Worm (Caenorhabditis elegans) whole organism, L4/young adult: ENCODE measurements around the gene C15H9.11.

Source experiments
- W03F9.2 ChIP-seq: fragments of 150-350 bp; optimal IDR thresholded peaks from 2 replicates; lab custom pipeline; 2014; ENCODE audit warnings: missing biosample characterization, missing genetic modification characterization
- him-1 ChIP-seq: sonication (generic microtip); optimal IDR thresholded peaks from 2 replicates; lab custom pipeline; 2016; ENCODE audit warnings: missing genotype, missing genetic modification reagents, missing genetic modification characterization, missing compliant biosample characterization

DNA sequence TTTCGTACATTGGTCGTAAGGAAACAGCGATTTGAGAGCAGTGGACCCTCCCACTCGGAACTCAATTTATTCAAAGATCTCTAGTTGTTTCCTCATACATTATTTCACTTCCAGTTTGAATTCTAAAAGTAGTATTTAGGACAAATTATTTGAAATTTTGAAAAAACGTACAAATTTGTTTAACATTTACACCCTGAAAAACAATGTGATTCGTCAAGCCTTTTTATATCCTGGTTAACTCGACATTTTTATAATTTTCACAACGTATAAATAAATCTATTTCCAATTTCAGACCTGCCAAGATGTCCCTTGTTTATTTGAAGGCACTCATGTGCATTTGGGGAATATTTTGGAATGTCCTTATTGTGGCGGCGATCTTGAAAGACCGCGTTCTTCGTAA lies 12.3 kb upstream of the C15H9.11 start, which contains the start of gene C15H9.3:
- TF ChIP-seq W03F9.2 (tag; lab: Kevin White, UChicago): no peak
- no peak for TF ChIP-seq him-1 (tag; lab: Kevin White, UChicago)
